Worm (Caenorhabditis elegans) whole organism, L1 larva: ENCODE measurements around the gene math-14.
"Not testable (repeated sequence)": the region's sequence is repeated elsewhere in the genome, so short reads cannot be mapped to it uniquely, and the experiment has no call there.

Source experiments
- aly-2 ChIP-seq: fragments of 150-350 bp; optimal IDR thresholded peaks from 2 replicates; lab custom pipeline; 2014; ENCODE audit warnings: missing biosample characterization, missing genetic modification characterization
- blmp-1 ChIP-seq: fragments of 150-350 bp; optimal IDR thresholded peaks from 2 replicates; lab custom pipeline; 2014; ENCODE audit warnings: missing biosample characterization, missing genetic modification characterization
- ceh-8 ChIP-seq: fragments of 200-800 bp; sonication (Bioruptor generic); optimal IDR thresholded peaks from 2 replicates; lab custom pipeline; 2018; ENCODE audit warnings: mild to moderate bottlenecking, missing genetic modification characterization, moderate library complexity, missing compliant biosample characterization
- ceh-88 ChIP-seq: fragments of 200-800 bp; sonication (Bioruptor generic); IDR thresholded peaks from 2 replicates; pipeline ENCODE4 v1.3.6; 2022; ENCODE audit warnings: missing genetic modification characterization, missing compliant biosample characterization
- ces-1 ChIP-seq: fragments of 150-350 bp; optimal IDR thresholded peaks from 2 replicates; lab custom pipeline; 2014; ENCODE audit warnings: missing biosample characterization, missing genetic modification reagents, missing genetic modification characterization
- dpl-1 ChIP-seq, 3 experiments: fragments of 150-350 bp in 2 of 3; sonication (generic microtip) in 1 of 3; optimal IDR thresholded peaks; 2 replicates each; lab custom pipeline; 2014 to 2017; ENCODE audit warnings: missing biosample characterization in 3 of 3, missing genetic modification characterization in 3 of 3, missing genetic modification reagents in 3 of 3
- efl-1 ChIP-seq, 4 experiments: fragments of 150-350 bp; optimal IDR thresholded peaks in 3 of 4; peaks in 1 of 4; 1 replicate in 1 of 4; 2 replicates in 3 of 4; lab custom pipeline; 2014; ENCODE audit warnings: missing biosample characterization in 2 of 4, missing genetic modification characterization in 2 of 4, missing genetic modification reagents in 2 of 4
- egl-27 ChIP-seq, 2 experiments: fragments of 150-350 bp in 1 of 2; sonication (generic microtip); optimal IDR thresholded peaks; 3 replicates each; lab custom pipeline; 2017 to 2018; ENCODE audit warnings: missing biosample characterization in 2 of 2, missing genetic modification characterization in 2 of 2, missing genetic modification reagents in 2 of 2
- elt-2 ChIP-seq: sonication (generic microtip); optimal IDR thresholded peaks from 2 replicates; lab custom pipeline; 2016; ENCODE audit warnings: missing genetic modification characterization, mild to moderate bottlenecking, inconsistent platforms, missing compliant biosample characterization, missing genetic modification reagents
- elt-3 ChIP-seq, 6 experiments: fragments of 150-350 bp in 1 of 6; sonication (generic microtip); optimal IDR thresholded peaks; 2 replicates each; lab custom pipeline; 2017 to 2018; ENCODE audit warnings: missing biosample characterization in 6 of 6, missing genetic modification characterization in 6 of 6, inconsistent platforms in 1 of 6
- jun-1 ChIP-seq: fragments of 150-350 bp; optimal IDR thresholded peaks from 2 replicates; lab custom pipeline; 2014; ENCODE audit warnings: missing biosample characterization, missing genetic modification reagents, missing genetic modification characterization
- lin-14 ChIP-seq: fragments of 200-800 bp; sonication (Bioruptor generic); optimal IDR thresholded peaks from 2 replicates; lab custom pipeline; 2018; ENCODE audit warnings: mild to moderate bottlenecking, missing genetic modification characterization, moderate library complexity, missing compliant biosample characterization
- lin-35 ChIP-seq, 2 experiments: fragments of 150-350 bp; optimal IDR thresholded peaks; 2 replicates each; lab custom pipeline; 2014; ENCODE audit warnings: missing biosample characterization in 2 of 2, missing genetic modification characterization in 2 of 2, missing genetic modification reagents in 2 of 2
- lsy-2 ChIP-seq, 2 experiments: fragments of 150-350 bp; optimal IDR thresholded peaks; 2 replicates each; lab custom pipeline; 2014; ENCODE audit warnings: missing biosample characterization in 2 of 2, missing genetic modification characterization in 2 of 2
- mdl-1 ChIP-seq, 2 experiments: fragments of 150-350 bp; optimal IDR thresholded peaks; 2 replicates each; lab custom pipeline; 2014 to 2017; ENCODE audit warnings: missing biosample characterization in 2 of 2, missing genetic modification characterization in 2 of 2, inconsistent platforms in 1 of 2
- nhr-19 ChIP-seq: fragments of 200-800 bp; sonication (Bioruptor generic); conservative IDR thresholded peaks from 2 replicates; pipeline ENCODE4 v1.3.6; 2022; ENCODE audit warnings: missing genetic modification characterization, missing compliant biosample characterization
- nhr-20 ChIP-seq: sonication (generic microtip); optimal IDR thresholded peaks from 2 replicates; lab custom pipeline; 2016; ENCODE audit warnings: mild to moderate bottlenecking, missing genetic modification characterization, missing compliant biosample characterization
- nhr-90 ChIP-seq: sonication (generic microtip); optimal IDR thresholded peaks from 2 replicates; lab custom pipeline; 2016; ENCODE audit warnings: mild to moderate bottlenecking, missing genetic modification characterization, missing compliant biosample characterization; ENCODE audit not compliant: poor library complexity
- pax-3 ChIP-seq: fragments of 200-800 bp; sonication (Bioruptor generic); optimal IDR thresholded peaks from 2 replicates; lab custom pipeline; 2018; ENCODE audit warnings: mild to moderate bottlenecking, missing genetic modification characterization, moderate library complexity, missing compliant biosample characterization
- pqm-1 ChIP-seq: sonication (generic microtip); optimal IDR thresholded peaks from 3 replicates; lab custom pipeline; 2017; ENCODE audit warnings: missing biosample characterization, missing genetic modification characterization
- tbx-2 ChIP-seq: sonication (generic microtip); optimal IDR thresholded peaks from 2 replicates; lab custom pipeline; 2016; ENCODE audit warnings: missing genetic modification characterization, missing compliant biosample characterization
- tlp-1 ChIP-seq: fragments of 150-350 bp; optimal IDR thresholded peaks from 2 replicates; lab custom pipeline; 2014; ENCODE audit warnings: missing biosample characterization, missing genetic modification characterization
- unc-130 ChIP-seq: fragments of 150-350 bp; optimal IDR thresholded peaks from 2 replicates; lab custom pipeline; 2017; ENCODE audit warnings: missing biosample characterization, missing genetic modification characterization, inconsistent platforms
- unc-62 ChIP-seq: fragments of 150-350 bp; optimal IDR thresholded peaks from 2 replicates; lab custom pipeline; 2014; ENCODE audit warnings: missing biosample characterization, missing genetic modification reagents, missing genetic modification characterization

math-14 gene

ce11 chrII:1850840-1851294, 18.4 kb upstream of the math-14 start, which contains the start of gene C52E2.3:
TSS of gene C52E2.3 (plus strand) at chrII:1851244.
- TF ChIP-seq egl-27 (tag; optimal IDR thresholded peaks at IDR 0.05; lab: Kevin White, UChicago), result no peak
- peak; percentile 26 for TF ChIP-seq blmp-1 (tag; lab: Kevin White, UChicago)
- peak; percentile 81 for TF ChIP-seq elt-2 (tag; lab: Kevin White, UChicago)
- peak in 5 of 6 experiments; percentile 56 to 80 (median 70) for TF ChIP-seq elt-3 (tag; optimal IDR thresholded peaks at IDR 0.05; lab: Kevin White, UChicago)
- TF ChIP-seq, all 84 proteins: peak for 3

ce11 chrII:1851716-1852115, 17.5 kb upstream of the math-14 start:
- TF ChIP-seq ceh-88 (GFP tag; lab: Robert Waterston, UW) (no peak), nhr-19 (GFP tag; lab: Robert Waterston, UW) (peak; percentile 43; the same call in 1 of the 2 replicates), jun-1 (peak; percentile 92), lin-35 (GFP tag; optimal IDR thresholded peaks at IDR 0.05; lab: Kevin White, UChicago) (peak in 1 of 2 experiments; percentile 40), lsy-2 (tag; optimal IDR thresholded peaks at IDR 0.05; lab: Kevin White, UChicago) (peak in 1 of 2 experiments; percentile 34), unc-130 (no peak), lin-14 (GFP tag; lab: Kevin White, UChicago) (peak; percentile 68), nhr-20 (tag; lab: Kevin White, UChicago) (peak; percentile 58), aly-2 (no peak), elt-2 (tag; lab: Kevin White, UChicago) (peak; percentile 100), elt-3 (tag; optimal IDR thresholded peaks at IDR 0.05; lab: Kevin White, UChicago) (peak in 2 of 6 experiments; percentile 68 to 69), ceh-8 (GFP tag; lab: Kevin White, UChicago) (no peak), pqm-1 (tag; lab: Kevin White, UChicago) (peak; percentile 92), blmp-1 (tag; lab: Kevin White, UChicago) (peak; percentile 40), nhr-90 (tag; lab: Kevin White, UChicago) (peak; percentile 48), tlp-1 (tag; lab: Kevin White, UChicago) (peak; percentile 84), pax-3 (tag; lab: Kevin White, UChicago) (peak; percentile 30), mdl-1 (tag; optimal IDR thresholded peaks at IDR 0.05; lab: Kevin White, UChicago) (peak in 1 of 2 experiments; percentile 7), efl-1 (optimal IDR thresholded peaks at IDR 0.05; lab: Kevin White, UChicago) (no peak), efl-1 (GFP tag; optimal IDR thresholded peaks at IDR 0.05 in 1 of 2; lab: Kevin White, UChicago) (peak in 1 of 2 experiments; percentile 35)

ce11 chrII:1852503-1852902, 16.7 kb upstream of the math-14 start, which contains the start of gene C52E2.2:
TSS of gene C52E2.2 (plus strand) at chrII:1852803.
- TF ChIP-seq mdl-1 (tag; optimal IDR thresholded peaks at IDR 0.05; lab: Kevin White, UChicago), result no peak
- TF ChIP-seq tbx-2 (tag; lab: Kevin White, UChicago), result no peak

- TF ChIP-seq unc-62 (GFP tag; lab: Kevin White, UChicago); ces-1 (GFP tag; lab: Kevin White, UChicago); pqm-1 (tag; lab: Kevin White, UChicago): not testable (repeated sequence)
Measured at ce11 chrII:1854094-1854493, 15.1 kb upstream of the math-14 start, which contains the start of gene fbxb-95. TSS of gene fbxb-95 (plus strand) at chrII:1854394.

ce11 chrII:1861285-1861793, 7.9 kb upstream of the math-14 start, which contains the start of gene C16C4.18:
TSS of gene C16C4.18 (minus strand) at chrII:1861335.
- TF ChIP-seq dpl-1 (GFP tag; optimal IDR thresholded peaks at IDR 0.05; lab: Kevin White, UChicago), result peak in 1 of 3 experiments; percentile 20
- peak; percentile 34 to 64 for TF ChIP-seq efl-1 (optimal IDR thresholded peaks at IDR 0.05; lab: Kevin White, UChicago)
- TF ChIP-seq efl-1 (GFP tag; optimal IDR thresholded peaks at IDR 0.05 in 1 of 2; lab: Kevin White, UChicago), result peak; percentile 38 to 91

- not testable (repeated sequence) for TF ChIP-seq lin-35 (GFP tag; optimal IDR thresholded peaks at IDR 0.05; lab: Kevin White, UChicago); lsy-2 (tag; optimal IDR thresholded peaks at IDR 0.05; lab: Kevin White, UChicago); egl-27 (tag; optimal IDR thresholded peaks at IDR 0.05; lab: Kevin White, UChicago)
- TF ChIP-seq, all 84 proteins: peak for 0; not testable (repeated sequence) for 84
Measured at ce11 chrII:1862334-1862733, 6.9 kb upstream of the math-14 start, which contains the start of gene fbxb-98. TSS of gene fbxb-98 (plus strand) at chrII:1862634.
